Worm (Caenorhabditis elegans): ENCODE results near the gene jun-1.

ce11 chrII:9141110-9141509, 28.2 kb downstream of the jun-1 start:
- no peak for TF ChIP-seq nhr-28 (tag; optimal IDR thresholded peaks at IDR 0.05)
- TF ChIP-seq aly-2 (tag; optimal IDR thresholded peaks at IDR 0.05), result no peak
- TF ChIP-seq ama-1 (optimal IDR thresholded peaks at IDR 0.05), result no peak
- no peak for TF ChIP-seq nhr-25 (tag; optimal IDR thresholded peaks at IDR 0.05)
- TF ChIP-seq jun-1 (tag; optimal IDR thresholded peaks at IDR 0.05), result no peak
- no peak for TF ChIP-seq lin-15B (tag; optimal IDR thresholded peaks at IDR 0.05)
- no peak for TF ChIP-seq skn-1 (tag; optimal IDR thresholded peaks at IDR 0.05)
- no peak for TF ChIP-seq nhr-237 (tag; optimal IDR thresholded peaks at IDR 0.05)
- no peak for TF ChIP-seq daf-12 (tag; optimal IDR thresholded peaks at IDR 0.05)
- TF ChIP-seq ztf-11 (tag; optimal IDR thresholded peaks at IDR 0.05), result no peak
- no peak for TF ChIP-seq pqm-1 (tag; optimal IDR thresholded peaks at IDR 0.05)
